Fruit fly (Drosophila melanogaster) whole organism, embryonic: ENCODE measurements around the gene CG45079.

ENCODE experiments used
- Abd-B ChIP-seq: fragments of 200-800 bp; sonication (Bioruptor generic); optimal IDR thresholded peaks from 2 replicates; lab custom pipeline; 2018; ENCODE audit warnings: missing biosample characterization, mild to moderate bottlenecking, missing genetic modification characterization, moderate library complexity
- BtbVII ChIP-seq: fragments of 200-800 bp; sonication (Bioruptor generic); optimal IDR thresholded peaks from 3 replicates; lab custom pipeline; 2017; ENCODE audit warnings: missing biosample characterization, mild to moderate bottlenecking, missing genetic modification characterization
- CG12236 ChIP-seq: fragments of 200-800 bp; sonication (Bioruptor generic); optimal IDR thresholded peaks from 2 replicates; lab custom pipeline; 2016; ENCODE audit warnings: missing biosample characterization, missing genetic modification characterization
- CG13894 ChIP-seq: fragments of 200-800 bp; sonication (Bioruptor generic); optimal IDR thresholded peaks from 3 replicates; lab custom pipeline; 2018; ENCODE audit warnings: missing biosample characterization, mild to moderate bottlenecking, missing genetic modification characterization, moderate library complexity
- CG14050 ChIP-seq: fragments of 200-800 bp; sonication (Bioruptor generic); IDR thresholded peaks from 3 replicates; pipeline ENCODE4 v1.3.6; 2022; ENCODE audit warnings: missing biosample characterization, missing genetic modification characterization
- CG14441 ChIP-seq: fragments of 200-800 bp; sonication (Bioruptor generic); IDR thresholded peaks from 2 replicates; pipeline ENCODE4 v1.3.6; 2022; ENCODE audit warnings: missing biosample characterization, missing genetic modification characterization
- CG1603 ChIP-seq: fragments of 200-800 bp; sonication (Bioruptor generic); optimal IDR thresholded peaks from 2 replicates; lab custom pipeline; 2019; ENCODE audit warnings: missing biosample characterization, mild to moderate bottlenecking, missing genetic modification characterization, moderate library complexity
- CG16779 ChIP-seq: fragments of 200-800 bp; sonication (Bioruptor generic); IDR thresholded peaks from 2 replicates; pipeline ENCODE4 v1.3.6; 2022; ENCODE audit warnings: missing biosample characterization, missing genetic modification characterization
- CG17186 ChIP-seq: fragments of 200-800 bp; sonication (Bioruptor generic); optimal IDR thresholded peaks from 3 replicates; lab custom pipeline; 2017; ENCODE audit warnings: missing biosample characterization, missing genetic modification reagents, missing genetic modification characterization
- CG2116 ChIP-seq: fragments of 200-800 bp; sonication (Bioruptor generic); optimal IDR thresholded peaks from 3 replicates; lab custom pipeline; 2018; ENCODE audit warnings: missing biosample characterization, mild to moderate bottlenecking, missing genetic modification characterization
- CG30020 ChIP-seq: fragments of 200-800 bp; optimal IDR thresholded peaks from 2 replicates; lab custom pipeline; 2019; ENCODE audit warnings: missing biosample characterization, mild to moderate bottlenecking, missing genetic modification characterization, moderate library complexity
- CG32532 ChIP-seq: fragments of 200-800 bp; sonication (Bioruptor generic); IDR thresholded peaks from 2 replicates; pipeline ENCODE4 v1.3.6; 2022; ENCODE audit warnings: missing biosample characterization, missing genetic modification characterization
- CG33557 ChIP-seq: fragments of 200-800 bp; sonication (Bioruptor generic); optimal IDR thresholded peaks from 2 replicates; lab custom pipeline; 2019; ENCODE audit warnings: missing biosample characterization, mild to moderate bottlenecking, missing genetic modification characterization, moderate library complexity
- CG34376 ChIP-seq: fragments of 200-800 bp; sonication (Bioruptor generic); optimal IDR thresholded peaks from 2 replicates; lab custom pipeline; 2018; ENCODE audit warnings: missing biosample characterization, mild to moderate bottlenecking, missing genetic modification characterization
- CG4328 ChIP-seq: fragments of 200-800 bp; sonication (Bioruptor generic); optimal IDR thresholded peaks from 3 replicates; lab custom pipeline; 2017; ENCODE audit warnings: missing biosample characterization, missing genetic modification reagents, missing genetic modification characterization
- CG6272 ChIP-seq: fragments of 200-800 bp; sonication (Bioruptor generic); IDR thresholded peaks from 2 replicates; pipeline ENCODE4 v1.3.6; 2022; ENCODE audit warnings: missing biosample characterization, missing genetic modification characterization
- CG6654 ChIP-seq: fragments of 200-800 bp; sonication (Bioruptor generic); optimal IDR thresholded peaks from 2 replicates; lab custom pipeline; 2017; ENCODE audit warnings: missing biosample characterization, mild to moderate bottlenecking, missing genetic modification characterization
- CG7271 ChIP-seq: fragments of 200-800 bp; sonication (Bioruptor generic); optimal IDR thresholded peaks from 2 replicates; lab custom pipeline; 2018; ENCODE audit warnings: missing biosample characterization, mild to moderate bottlenecking, missing genetic modification characterization, moderate library complexity
- CG8290 ChIP-seq, 3 experiments: fragments of 200-800 bp; sonication (Bioruptor generic); optimal IDR thresholded peaks; 2 replicates each; lab custom pipeline; 2016 to 2019; ENCODE audit warnings: missing biosample characterization in 3 of 3, missing genetic modification characterization in 3 of 3, mild to moderate bottlenecking in 2 of 3, moderate library complexity in 1 of 3
- CG8765 ChIP-seq: fragments of 200-800 bp; sonication (Bioruptor generic); IDR thresholded peaks from 2 replicates; pipeline ENCODE4 v1.3.6; 2022; ENCODE audit warnings: missing biosample characterization, missing genetic modification characterization
- CG9797 ChIP-seq: fragments of 200-800 bp; sonication (Bioruptor generic); optimal IDR thresholded peaks from 3 replicates; lab custom pipeline; 2018; ENCODE audit warnings: missing biosample characterization, mild to moderate bottlenecking, missing genetic modification characterization
- CTCF ChIP-seq: fragments of 200-800 bp; sonication (Bioruptor generic); optimal IDR thresholded peaks from 2 replicates; lab custom pipeline; 2017; ENCODE audit warnings: missing biosample characterization, mild to moderate bottlenecking, missing genetic modification characterization, moderate library complexity
- HLH54F ChIP-seq: fragments of 200-800 bp; sonication (Bioruptor generic); optimal IDR thresholded peaks from 3 replicates; lab custom pipeline; 2016; ENCODE audit warnings: missing biosample characterization, missing genetic modification characterization
- MBD-R2 ChIP-seq: fragments of 200-800 bp; sonication (Bioruptor generic); IDR thresholded peaks from 2 replicates; pipeline ENCODE4 v1.3.6; 2022; ENCODE audit warnings: missing biosample characterization, missing genetic modification characterization
- MTF-1 ChIP-seq: fragments of 200-800 bp; sonication (Bioruptor generic); optimal IDR thresholded peaks from 2 replicates; lab custom pipeline; 2018; ENCODE audit warnings: missing biosample characterization, mild to moderate bottlenecking, missing genetic modification characterization, borderline replicate concordance
- Max ChIP-seq: fragments of 200-800 bp; sonication (Bioruptor generic); optimal IDR thresholded peaks from 2 replicates; lab custom pipeline; 2016; ENCODE audit warnings: missing biosample characterization, mild to moderate bottlenecking, missing genetic modification characterization
- Mrtf ChIP-seq: fragments of 200-800 bp; sonication (Bioruptor generic); IDR thresholded peaks from 3 replicates; pipeline ENCODE4 v1.3.6; 2022; ENCODE audit warnings: missing biosample characterization, missing genetic modification characterization
- Neu2 ChIP-seq: fragments of 200-800 bp; sonication (Bioruptor generic); optimal IDR thresholded peaks from 3 replicates; lab custom pipeline; 2016; ENCODE audit warnings: missing biosample characterization, missing genetic modification characterization, borderline replicate concordance
- Nf-YB ChIP-seq: fragments of 200-800 bp; sonication (Bioruptor generic); optimal IDR thresholded peaks from 3 replicates; lab custom pipeline; 2019; ENCODE audit warnings: missing biosample characterization, mild to moderate bottlenecking, missing genetic modification characterization, moderate library complexity
- NfI ChIP-seq: fragments of 200-800 bp; sonication (Bioruptor generic); optimal IDR thresholded peaks from 3 replicates; lab custom pipeline; 2018; ENCODE audit warnings: missing biosample characterization, mild to moderate bottlenecking, missing genetic modification characterization, moderate library complexity
- Poxn ChIP-seq: fragments of 200-800 bp; sonication (Bioruptor generic); IDR thresholded peaks from 2 replicates; pipeline ENCODE4 v1.3.6; 2022; ENCODE audit warnings: missing biosample characterization, missing genetic modification characterization
- Side ChIP-seq: fragments of 200-800 bp; sonication (Bioruptor generic); optimal IDR thresholded peaks from 2 replicates; lab custom pipeline; 2016; ENCODE audit warnings: missing biosample characterization, missing genetic modification characterization
- cas ChIP-seq: fragments of 200-800 bp; sonication (Bioruptor generic); IDR thresholded peaks from 2 replicates; pipeline ENCODE4 v1.3.6; 2022; ENCODE audit warnings: missing biosample characterization, missing genetic modification characterization
- corto ChIP-seq: fragments of 200-800 bp; sonication (Bioruptor generic); optimal IDR thresholded peaks from 2 replicates; lab custom pipeline; 2016; ENCODE audit warnings: missing biosample characterization, mild to moderate bottlenecking, missing genetic modification characterization, moderate library complexity
- gem ChIP-seq: fragments of 200-800 bp; sonication (Bioruptor generic); optimal IDR thresholded peaks from 2 replicates; lab custom pipeline; 2019; ENCODE audit warnings: missing biosample characterization, mild to moderate bottlenecking, missing genetic modification characterization, moderate library complexity
- gt ChIP-seq: fragments of 200-800 bp; sonication (Bioruptor generic); IDR thresholded peaks from 2 replicates; pipeline ENCODE4 v1.3.6; 2022; ENCODE audit warnings: missing biosample characterization, missing genetic modification characterization
- insv ChIP-seq, 2 experiments: fragments of 200-800 bp; sonication (Bioruptor generic); optimal IDR thresholded peaks; 3 replicates each; lab custom pipeline; 2016 to 2018; ENCODE audit warnings: missing biosample characterization in 2 of 2, missing genetic modification characterization in 2 of 2
- jing ChIP-seq: fragments of 200-800 bp; sonication (Bioruptor generic); optimal IDR thresholded peaks from 2 replicates; lab custom pipeline; 2018; ENCODE audit warnings: missing biosample characterization, mild to moderate bottlenecking, missing genetic modification characterization
- jumu ChIP-seq: fragments of 200-800 bp; sonication (Bioruptor generic); optimal IDR thresholded peaks from 3 replicates; lab custom pipeline; 2016; ENCODE audit warnings: missing biosample characterization, missing genetic modification characterization
- lab ChIP-seq: fragments of 200-800 bp; sonication (Bioruptor generic); optimal IDR thresholded peaks from 3 replicates; lab custom pipeline; 2017; ENCODE audit warnings: missing biosample characterization, missing genetic modification characterization, mild to moderate bottlenecking, moderate library complexity, missing genetic modification reagents
- lbe ChIP-seq: fragments of 200-800 bp; sonication (Bioruptor generic); optimal IDR thresholded peaks from 2 replicates; lab custom pipeline; 2016; ENCODE audit warnings: missing biosample characterization, mild to moderate bottlenecking, missing genetic modification characterization
- lola ChIP-seq, 3 experiments: fragments of >200 bp in 2 of 3; fragments of 200-800 bp in 1 of 3; sonication (Bioruptor generic) in 1 of 3; optimal IDR thresholded peaks; 2 replicates each; lab custom pipeline; 2017 to 2019; ENCODE audit warnings: missing biosample characterization in 3 of 3, missing genetic modification characterization in 3 of 3, mild to moderate bottlenecking in 1 of 3, moderate library complexity in 1 of 3
- nerfin-2 ChIP-seq: fragments of 200-800 bp; sonication (Bioruptor generic); IDR thresholded peaks from 2 replicates; pipeline ENCODE4 v1.3.6; 2022; ENCODE audit warnings: missing biosample characterization, missing genetic modification characterization; ENCODE audit not compliant: partially characterized antibody
- nmo ChIP-seq: fragments of 200-800 bp; sonication (Bioruptor generic); optimal IDR thresholded peaks from 2 replicates; lab custom pipeline; 2018; ENCODE audit warnings: missing biosample characterization, mild to moderate bottlenecking, missing genetic modification characterization, moderate library complexity
- scrt ChIP-seq: fragments of 200-800 bp; sonication (Bioruptor generic); optimal IDR thresholded peaks from 2 replicates; lab custom pipeline; 2018; ENCODE audit warnings: missing biosample characterization, mild to moderate bottlenecking, missing genetic modification characterization, moderate library complexity
- trem ChIP-seq: fragments of 200-800 bp; optimal IDR thresholded peaks from 3 replicates; lab custom pipeline; 2019; ENCODE audit warnings: missing biosample characterization, mild to moderate bottlenecking, missing genetic modification characterization, moderate library complexity
- tup ChIP-seq: fragments of 200-800 bp; sonication (Bioruptor generic); optimal IDR thresholded peaks from 2 replicates; lab custom pipeline; 2016; ENCODE audit warnings: missing biosample characterization, mild to moderate bottlenecking, missing genetic modification characterization, moderate library complexity
- twi ChIP-seq: fragments of 200-800 bp; optimal IDR thresholded peaks from 2 replicates; lab custom pipeline; 2019; ENCODE audit warnings: missing biosample characterization, mild to moderate bottlenecking, missing genetic modification characterization, moderate library complexity
- unc-4 ChIP-seq: fragments of 200-800 bp; sonication (Bioruptor generic); IDR thresholded peaks from 2 replicates; pipeline ENCODE4 v1.3.6; 2022; ENCODE audit warnings: missing biosample characterization, missing genetic modification characterization; ENCODE audit not compliant: partially characterized antibody

Gene CG45079

dm6 chr3R:17085029-17085807 is 39.1 kb upstream of the CG45079 start, which contains the start of gene GckIII (continued):
- TF ChIP-seq CG14050 (GFP tag; lab: Robert Waterston, UW) (no peak), Max (GFP tag; lab: Kevin White, UChicago) (no peak), CG2116 (GFP tag; lab: Kevin White, UChicago) (peak; percentile 62), jing (GFP tag; lab: Kevin White, UChicago) (no peak), cas (no peak), trem (peak; percentile 76), scrt (GFP tag; lab: Kevin White, UChicago) (no peak), Poxn (GFP tag; lab: Robert Waterston, UW) (no peak), MBD-R2 (GFP tag; lab: Robert Waterston, UW) (peak; percentile 54), CG4328 (GFP tag; lab: Kevin White, UChicago) (no peak), MTF-1 (no peak), CTCF (no peak), gt (GFP tag; lab: Robert Waterston, UW) (no peak), CG6654 (GFP tag; lab: Kevin White, UChicago) (no peak), tup (GFP tag; lab: Kevin White, UChicago) (no peak), nmo (GFP tag; lab: Kevin White, UChicago) (peak; percentile 2), CG17186 (GFP tag; lab: Kevin White, UChicago) (no peak), CG34376 (GFP tag; lab: Kevin White, UChicago) (no peak), CG6272 (no peak), CG7271 (tag; lab: Kevin White, UChicago) (no peak), Mrtf (no peak), Nf-YB (GFP tag; lab: Kevin White, UChicago) (no peak), Neu2 (GFP tag; lab: Kevin White, UChicago) (no peak), CG14441 (GFP tag; lab: Robert Waterston, UW) (no peak), HLH54F (GFP tag; lab: Kevin White, UChicago) (no peak), gem (tag; lab: Kevin White, UChicago) (no peak), CG8765 (GFP tag; lab: Robert Waterston, UW) (no peak), corto (GFP tag; lab: Kevin White, UChicago) (no peak), CG30020 (tag; lab: Kevin White, UChicago) (peak; percentile 16), nerfin-2 (GFP tag; lab: Robert Waterston, UW) (peak; percentile 57), jumu (GFP tag; lab: Kevin White, UChicago) (no peak), lola (GFP tag; optimal IDR thresholded peaks at IDR 0.05; lab: Kevin White, UChicago) (no peak), twi (tag; lab: Kevin White, UChicago) (no peak), CG8290 (GFP tag; optimal IDR thresholded peaks at IDR 0.05; lab: Kevin White, UChicago) (no peak), CG8290 (tag; optimal IDR thresholded peaks at IDR 0.05; lab: Kevin White, UChicago) (no peak), lab (GFP tag; lab: Kevin White, UChicago) (no peak), lbe (GFP tag; lab: Kevin White, UChicago) (no peak), unc-4 (GFP tag; lab: Robert Waterston, UW) (peak; percentile 91), CG32532 (no peak), CG1603 (tag; lab: Kevin White, UChicago) (no peak), BtbVII (GFP tag; lab: Kevin White, UChicago) (no peak), insv (GFP tag; optimal IDR thresholded peaks at IDR 0.05; lab: Kevin White, UChicago) (no peak), Abd-B (no peak), CG12236 (GFP tag; lab: Kevin White, UChicago) (no peak), NfI (GFP tag; lab: Kevin White, UChicago) (no peak), CG16779 (GFP tag; lab: Robert Waterston, UW) (no peak), CG13894 (tag; lab: Kevin White, UChicago) (no peak), CG33557 (GFP tag; lab: Kevin White, UChicago) (no peak), Side (GFP tag; lab: Kevin White, UChicago) (no peak), CG9797 (GFP tag; lab: Kevin White, UChicago) (no peak)
